Worm (Caenorhabditis elegans): ENCODE data around the gene gtf-2H1.

DNA sequence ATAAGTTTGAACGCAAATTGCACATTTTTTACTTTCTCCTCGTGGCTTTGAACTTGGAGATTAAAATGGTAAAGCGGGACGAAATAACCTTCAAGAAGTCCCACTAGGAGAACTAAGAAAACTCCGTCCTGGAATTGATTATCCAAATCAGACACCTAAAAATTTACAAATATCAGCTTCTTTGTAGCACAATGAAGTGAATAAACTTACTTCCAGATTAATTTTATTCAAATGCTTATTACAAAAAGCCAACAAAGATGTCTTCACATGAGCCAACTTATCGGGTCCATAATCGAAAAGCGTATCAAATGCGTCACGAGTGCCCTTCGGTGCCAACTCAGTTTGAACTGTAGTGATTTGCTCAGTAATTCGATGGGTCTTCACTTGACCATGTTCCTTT is 30.9 kb upstream of the gtf-2H1 start:
- TF ChIP-seq ceh-24 (tag; optimal IDR thresholded peaks at IDR 0.05) (no peak), lim-6 (tag; optimal IDR thresholded peaks at IDR 0.05) (no peak), fax-1 (tag; optimal IDR thresholded peaks at IDR 0.05) (no peak), pros-1 (tag; optimal IDR thresholded peaks at IDR 0.05) (no peak), ama-1 (optimal IDR thresholded peaks at IDR 0.05) (no peak), C08G9.2 (tag; optimal IDR thresholded peaks at IDR 0.05) (no peak), unc-86 (tag; optimal IDR thresholded peaks at IDR 0.05) (no peak), sox-2 (GFP tag; IDR thresholded peaks at IDR 0.05) (no peak), ceh-31 (tag; optimal IDR thresholded peaks at IDR 0.05) (no peak), ceh-34 (tag; optimal IDR thresholded peaks at IDR 0.05) (no peak), syd-9 (tag; optimal IDR thresholded peaks at IDR 0.05) (no peak), unc-42 (tag; optimal IDR thresholded peaks at IDR 0.05) (no peak), dmd-4 (tag; optimal IDR thresholded peaks at IDR 0.05; ENCODE audit: borderline replicate concordance) (no peak)

All from whole organism, late embryonic.